Fruit fly (Drosophila melanogaster): ENCODE data around the gene CG7857.

The CG7857 gene

dm6 chr3L:15498745-15499144, 5.9 kb downstream of the CG7857 start, which contains the start of gene CG7275 (continued):
- TF ChIP-seq row (GFP tag; IDR thresholded peaks at IDR 0.05): peak; percentile 16; the same call in 1 of the 3 replicates
- TF ChIP-seq trem (tag; optimal IDR thresholded peaks at IDR 0.05): peak; percentile 60
- TF ChIP-seq CG1603 (tag; optimal IDR thresholded peaks at IDR 0.05): peak; percentile 68
- peak; percentile 58 for TF ChIP-seq CG10267 (tag; optimal IDR thresholded peaks at IDR 0.05)
- TF ChIP-seq CG9797 (GFP tag; optimal IDR thresholded peaks at IDR 0.05): peak; percentile 9
- TF ChIP-seq CG16813 (GFP tag; IDR thresholded peaks at IDR 0.05; ENCODE audit: partially characterized antibody): peak; percentile 37; the same call in 2 of the 3 replicates
- peak; percentile 26 for TF ChIP-seq hkb (optimal IDR thresholded peaks at IDR 0.05)
- TF ChIP-seq hkb (GFP tag; IDR thresholded peaks at IDR 0.05): no peak
- TF ChIP-seq Bgb (GFP tag; IDR thresholded peaks at IDR 0.05; ENCODE audit: partially characterized antibody): peak; percentile 74
- peak; percentile 91 for TF ChIP-seq MBD-R2 (GFP tag; IDR thresholded peaks at IDR 0.05)
- no peak for TF ChIP-seq CG11560 (tag; IDR thresholded peaks at IDR 0.05)
- TF ChIP-seq Asciz (GFP tag; optimal IDR thresholded peaks at IDR 0.05): peak; percentile 10
- peak; percentile 59 for TF ChIP-seq CG17186 (GFP tag; optimal IDR thresholded peaks at IDR 0.05)
- no peak for TF ChIP-seq CG8089 (GFP tag; optimal IDR thresholded peaks at IDR 0.05)
- peak; percentile 43; the same call in 1 of the 2 replicates for TF ChIP-seq Dref (GFP tag; IDR thresholded peaks at IDR 0.05)
- TF ChIP-seq Hmr (GFP tag; optimal IDR thresholded peaks at IDR 0.05): peak; percentile 11
- TF ChIP-seq Dp (GFP tag; optimal IDR thresholded peaks at IDR 0.05): peak; percentile 98
- TF ChIP-seq Fer1 (GFP tag; optimal IDR thresholded peaks at IDR 0.05): peak; percentile 49
- peak; percentile 71 for TF ChIP-seq YL-1 (GFP tag; optimal IDR thresholded peaks at IDR 0.05)
- TF ChIP-seq CG7745 (tag; optimal IDR thresholded peaks at IDR 0.05): no peak
- peak; percentile 86 to 98 for TF ChIP-seq crp (GFP tag; optimal IDR thresholded peaks at IDR 0.05)
- TF ChIP-seq CG2875 (GFP tag; optimal IDR thresholded peaks at IDR 0.05): peak; percentile 3
- peak; percentile 12 for TF ChIP-seq CrebB (tag; optimal IDR thresholded peaks at IDR 0.05)
- no peak for TF ChIP-seq Oaz (GFP tag; IDR thresholded peaks at IDR 0.05)
- TF ChIP-seq klu (GFP tag; IDR thresholded peaks at IDR 0.05): no peak
- TF ChIP-seq CG34224 (GFP tag; IDR thresholded peaks at IDR 0.05; ENCODE audit: partially characterized antibody): peak; percentile 54
- no peak for TF ChIP-seq CG32772 (GFP tag; IDR thresholded peaks at IDR 0.05)
- TF ChIP-seq CG14710 (tag; optimal IDR thresholded peaks at IDR 0.05): peak; percentile 100
- peak; percentile 86 for TF ChIP-seq Max (GFP tag; optimal IDR thresholded peaks at IDR 0.05)
- TF ChIP-seq CHES-1-like (GFP tag; optimal IDR thresholded peaks at IDR 0.05): peak; percentile 9
- TF ChIP-seq mirr (GFP tag; optimal IDR thresholded peaks at IDR 0.05): peak; percentile 34
- TF ChIP-seq CG2199 (GFP tag; IDR thresholded peaks at IDR 0.05): no peak
- TF ChIP-seq bigmax (GFP tag; optimal IDR thresholded peaks at IDR 0.05): peak; percentile 28
- no peak for TF ChIP-seq gcm (GFP tag; optimal IDR thresholded peaks at IDR 0.05)

dm6 chr3L:15497902-15498301, 6.8 kb downstream of the CG7857 start, which contains the start of gene CG7276:
Gene CG7276, plus strand, starts transcription at chr3L:15498202.
- no peak for TF ChIP-seq psq (GFP tag; optimal IDR thresholded peaks at IDR 0.05)
- TF ChIP-seq NK7.1 (GFP tag; optimal IDR thresholded peaks at IDR 0.05): no peak
- no peak for TF ChIP-seq pum (GFP tag; optimal IDR thresholded peaks at IDR 0.05)
- no peak for TF ChIP-seq CG9215 (GFP tag; IDR thresholded peaks at IDR 0.05)
- TF ChIP-seq Hmr (GFP tag; optimal IDR thresholded peaks at IDR 0.05): no peak

- TF ChIP-seq cato (GFP tag; optimal IDR thresholded peaks at IDR 0.05; ENCODE audit: borderline replicate concordance): no peak
- TF ChIP-seq fu2 (GFP tag; optimal IDR thresholded peaks at IDR 0.05): no peak
- TF ChIP-seq crp (GFP tag; optimal IDR thresholded peaks at IDR 0.05): no peak
- no peak for TF ChIP-seq Elba2 (GFP tag; optimal IDR thresholded peaks at IDR 0.05)
- TF ChIP-seq CG18764 (GFP tag; optimal IDR thresholded peaks at IDR 0.05): no peak
- no peak for TF ChIP-seq gro (GFP tag; optimal IDR thresholded peaks at IDR 0.05)
- TF ChIP-seq Hsf (GFP tag; optimal IDR thresholded peaks at IDR 0.05): no peak
- no peak for TF ChIP-seq CG3838 (GFP tag; optimal IDR thresholded peaks at IDR 0.05)
- no peak for TF ChIP-seq sug (tag; optimal IDR thresholded peaks at IDR 0.05)
- TF ChIP-seq CG13424 (tag; optimal IDR thresholded peaks at IDR 0.05): no peak
- no peak for TF ChIP-seq bigmax (GFP tag; optimal IDR thresholded peaks at IDR 0.05)
- TF ChIP-seq Poxn (GFP tag; IDR thresholded peaks at IDR 0.05): no peak
Measured at dm6 chr3L:15496274-15496673, 8.4 kb downstream of the CG7857 start, which contains the start of gene CG13455. Gene CG13455, plus strand, starts transcription at chr3L:15496574.
